Worm (Caenorhabditis elegans) whole organism, late embryonic: ENCODE data around the gene fbxl-4.
A peak's percentile ranks its signal among the peaks of the same experiment; 100 is the strongest.

Experiments
- C08G9.2 ChIP-seq: sonication (generic microtip); optimal IDR thresholded peaks from 2 replicates; lab custom pipeline; 2016; ENCODE audit warnings: mild to moderate bottlenecking, missing genetic modification characterization, moderate library complexity, missing compliant biosample characterization
- C38D4.7 ChIP-seq: fragments of 200-800 bp; sonication (Bioruptor generic); optimal IDR thresholded peaks from 2 replicates; lab custom pipeline; 2018; ENCODE audit warnings: mild to moderate bottlenecking, missing genetic modification characterization, moderate library complexity, missing compliant biosample characterization
- K02D7.2 ChIP-seq: sonication (generic microtip); optimal IDR thresholded peaks from 2 replicates; lab custom pipeline; 2017; ENCODE audit warnings: mild to moderate bottlenecking, missing genetic modification characterization, missing compliant biosample characterization
- K09A11.1 ChIP-seq: sonication (generic microtip); optimal IDR thresholded peaks from 2 replicates; lab custom pipeline; 2017; ENCODE audit warnings: antibody characterized with exemption, mild to moderate bottlenecking, missing genetic modification characterization, missing compliant biosample characterization; ENCODE audit not compliant: insufficient read depth
- T23F11.4 ChIP-seq: fragments of 200-800 bp; sonication (Bioruptor generic); optimal IDR thresholded peaks from 2 replicates; lab custom pipeline; 2018; ENCODE audit warnings: mild to moderate bottlenecking, missing genetic modification characterization, missing compliant biosample characterization
- Y22D7AL.16 ChIP-seq: sonication (generic microtip); optimal IDR thresholded peaks from 2 replicates; lab custom pipeline; 2016; ENCODE audit warnings: missing genetic modification characterization, missing compliant biosample characterization
- ahr-1 ChIP-seq: sonication (generic microtip); optimal IDR thresholded peaks from 2 replicates; lab custom pipeline; 2016; ENCODE audit warnings: missing genetic modification characterization, missing compliant biosample characterization
- ama-1 ChIP-seq: fragments of 150-350 bp; optimal IDR thresholded peaks from 2 replicates; lab custom pipeline; 2014
- ceh-14 ChIP-seq: sonication (generic microtip); optimal IDR thresholded peaks from 2 replicates; lab custom pipeline; 2016; ENCODE audit warnings: missing genotype, missing genetic modification characterization, missing compliant biosample characterization
- ceh-18 ChIP-seq: sonication (generic microtip); optimal IDR thresholded peaks from 2 replicates; lab custom pipeline; 2016; ENCODE audit warnings: missing genetic modification characterization, missing compliant biosample characterization
- ceh-19 ChIP-seq: fragments of 200-800 bp; sonication (Bioruptor generic); optimal IDR thresholded peaks from 2 replicates; lab custom pipeline; 2018; ENCODE audit warnings: mild to moderate bottlenecking, missing genetic modification characterization, missing compliant biosample characterization
- ceh-2 ChIP-seq: sonication (generic microtip); optimal IDR thresholded peaks from 2 replicates; lab custom pipeline; 2016; ENCODE audit warnings: missing genotype, missing genetic modification characterization, missing compliant biosample characterization
- ceh-22 ChIP-seq: sonication (generic microtip); optimal IDR thresholded peaks from 2 replicates; lab custom pipeline; 2017; ENCODE audit warnings: missing biosample characterization, missing genetic modification characterization
- ceh-30 ChIP-seq: fragments of 150-350 bp; optimal IDR thresholded peaks from 2 replicates; lab custom pipeline; 2014; ENCODE audit warnings: missing biosample characterization, missing genetic modification characterization
- ceh-34 ChIP-seq: sonication (generic microtip); optimal IDR thresholded peaks from 2 replicates; lab custom pipeline; 2016; ENCODE audit warnings: mild to moderate bottlenecking, missing genetic modification characterization, missing compliant biosample characterization
- ceh-48 ChIP-seq: sonication (generic microtip); optimal IDR thresholded peaks from 2 replicates; lab custom pipeline; 2016; ENCODE audit warnings: missing genetic modification characterization, inconsistent platforms, missing compliant biosample characterization
- ceh-6 ChIP-seq: fragments of 200-800 bp; sonication (Bioruptor generic); optimal IDR thresholded peaks from 2 replicates; lab custom pipeline; 2018; ENCODE audit warnings: mild to moderate bottlenecking, missing genetic modification characterization, missing compliant biosample characterization
- che-1 ChIP-seq: sonication (generic microtip); optimal IDR thresholded peaks from 2 replicates; lab custom pipeline; 2016; ENCODE audit warnings: mild to moderate bottlenecking, missing genetic modification characterization, missing compliant biosample characterization
- dmd-4 ChIP-seq: sonication (generic microtip); optimal IDR thresholded peaks from 2 replicates; lab custom pipeline; 2016; ENCODE audit warnings: borderline replicate concordance, missing genetic modification characterization, missing compliant biosample characterization
- dve-1 ChIP-seq: sonication (generic microtip); optimal IDR thresholded peaks from 2 replicates; lab custom pipeline; 2017; ENCODE audit warnings: antibody characterized with exemption, mild to moderate bottlenecking, missing genetic modification characterization, missing compliant biosample characterization
- elt-2 ChIP-seq: sonication (generic microtip); optimal IDR thresholded peaks from 2 replicates; lab custom pipeline; 2016; ENCODE audit warnings: missing genetic modification reagents, missing genetic modification characterization, missing compliant biosample characterization
- ets-4 ChIP-seq: sonication (generic microtip); optimal IDR thresholded peaks from 2 replicates; lab custom pipeline; 2016; ENCODE audit warnings: missing genetic modification characterization, missing compliant biosample characterization
- eyg-1 ChIP-seq: sonication (generic microtip); optimal IDR thresholded peaks from 2 replicates; lab custom pipeline; 2016; ENCODE audit warnings: missing genotype, missing genetic modification characterization, missing compliant biosample characterization
- fax-1 ChIP-seq: sonication (generic microtip); optimal IDR thresholded peaks from 2 replicates; lab custom pipeline; 2016; ENCODE audit warnings: missing genotype, missing genetic modification characterization, missing compliant biosample characterization
- fkh-10 ChIP-seq: fragments of 150-350 bp; optimal IDR thresholded peaks from 2 replicates; lab custom pipeline; 2014; ENCODE audit warnings: missing biosample characterization, missing genetic modification reagents, missing genetic modification characterization
- fkh-6 ChIP-seq: sonication (generic microtip); optimal IDR thresholded peaks from 2 replicates; lab custom pipeline; 2016; ENCODE audit warnings: missing genetic modification characterization, missing compliant biosample characterization
- hlh-30 ChIP-seq: sonication (generic microtip); optimal IDR thresholded peaks from 2 replicates; lab custom pipeline; 2017; ENCODE audit warnings: antibody characterized with exemption, missing genetic modification characterization, missing compliant biosample characterization; ENCODE audit not compliant: insufficient read depth
- hlh-6 ChIP-seq: sonication (generic microtip); optimal IDR thresholded peaks from 2 replicates; lab custom pipeline; 2016; ENCODE audit warnings: missing genotype, missing genetic modification characterization, missing compliant biosample characterization
- hlh-8 ChIP-seq: sonication (generic microtip); optimal IDR thresholded peaks from 2 replicates; lab custom pipeline; 2016; ENCODE audit warnings: missing genotype, missing genetic modification characterization, missing compliant biosample characterization
- lin-11 ChIP-seq: fragments of 200-800 bp; sonication (Bioruptor generic); optimal IDR thresholded peaks from 2 replicates; lab custom pipeline; 2018; ENCODE audit warnings: mild to moderate bottlenecking, missing genetic modification characterization, missing compliant biosample characterization
- madf-2 ChIP-seq: sonication (generic microtip); optimal IDR thresholded peaks from 2 replicates; lab custom pipeline; 2017; ENCODE audit warnings: missing genetic modification characterization, missing compliant biosample characterization
- nfya-1 ChIP-seq: sonication (generic microtip); optimal IDR thresholded peaks from 2 replicates; lab custom pipeline; 2017; ENCODE audit warnings: missing genetic modification characterization, mild to moderate bottlenecking, missing compliant biosample characterization, antibody characterized with exemption, moderate library complexity
- nhr-232 ChIP-seq: sonication (generic microtip); optimal IDR thresholded peaks from 2 replicates; lab custom pipeline; 2016; ENCODE audit warnings: missing genetic modification characterization, missing compliant biosample characterization
- pat-9 ChIP-seq: fragments of 200-800 bp; sonication (Bioruptor generic); optimal IDR thresholded peaks from 2 replicates; lab custom pipeline; 2018; ENCODE audit warnings: mild to moderate bottlenecking, missing genetic modification characterization, moderate library complexity, missing compliant biosample characterization
- pax-1 ChIP-seq: fragments of 150-350 bp; optimal IDR thresholded peaks from 2 replicates; lab custom pipeline; 2014; ENCODE audit warnings: missing biosample characterization, missing genetic modification characterization
- pha-4 ChIP-seq: fragments of 150-350 bp; optimal IDR thresholded peaks from 2 replicates; lab custom pipeline; 2018; ENCODE audit warnings: missing biosample characterization, missing genetic modification reagents, missing genetic modification characterization
- pqm-1 ChIP-seq: sonication (generic microtip); optimal IDR thresholded peaks from 2 replicates; lab custom pipeline; 2016; ENCODE audit warnings: missing genetic modification characterization, missing compliant biosample characterization
- ref-2 ChIP-seq: sonication (generic microtip); optimal IDR thresholded peaks from 2 replicates; lab custom pipeline; 2016; ENCODE audit warnings: missing genetic modification characterization, missing compliant biosample characterization
- rnt-1 ChIP-seq: sonication (generic microtip); optimal IDR thresholded peaks from 2 replicates; lab custom pipeline; 2016; ENCODE audit warnings: missing genetic modification characterization, missing compliant biosample characterization
- sdc-2 ChIP-seq: sonication (generic microtip); optimal IDR thresholded peaks from 2 replicates; lab custom pipeline; 2016; ENCODE audit warnings: missing genotype, missing genetic modification characterization, missing compliant biosample characterization
- sox-2 ChIP-seq: fragments of 200-800 bp; sonication (Bioruptor generic); IDR thresholded peaks from 2 replicates; pipeline ENCODE4 v1.3.6; 2022; ENCODE audit warnings: missing genetic modification reagents, missing genetic modification characterization, missing compliant biosample characterization
- sox-4 ChIP-seq: sonication (generic microtip); optimal IDR thresholded peaks from 2 replicates; lab custom pipeline; 2017; ENCODE audit warnings: mild to moderate bottlenecking, missing genetic modification characterization, inconsistent platforms, missing compliant biosample characterization
- syd-9 ChIP-seq: sonication (generic microtip); optimal IDR thresholded peaks from 2 replicates; lab custom pipeline; 2016; ENCODE audit warnings: mild to moderate bottlenecking, missing genetic modification characterization, moderate library complexity, missing compliant biosample characterization
- tbx-2 ChIP-seq: sonication (generic microtip); optimal IDR thresholded peaks from 2 replicates; lab custom pipeline; 2016; ENCODE audit warnings: missing genetic modification characterization, missing compliant biosample characterization
- tbx-7 ChIP-seq: sonication (generic microtip); optimal IDR thresholded peaks from 2 replicates; lab custom pipeline; 2016; ENCODE audit warnings: missing genotype, missing genetic modification characterization, missing compliant biosample characterization
- ttx-3 ChIP-seq: sonication (generic microtip); optimal IDR thresholded peaks from 2 replicates; lab custom pipeline; 2016; ENCODE audit warnings: missing genetic modification reagents, missing genetic modification characterization, missing compliant biosample characterization
- unc-3 ChIP-seq, 2 experiments: fragments of 200-800 bp in 1 of 2; sonication (Bioruptor generic) in 1 of 2; sonication (generic microtip) in 1 of 2; conservative IDR thresholded peaks in 1 of 2; optimal IDR thresholded peaks in 1 of 2; 2 replicates each; pipeline versions ENCODE4 v1.3.6 to Lab custom; 2016 to 2022; ENCODE audit warnings: missing compliant biosample characterization in 2 of 2, missing genetic modification characterization in 2 of 2, missing genetic modification reagents in 1 of 2
- unc-55 ChIP-seq: sonication (generic microtip); optimal IDR thresholded peaks from 2 replicates; lab custom pipeline; 2017; ENCODE audit warnings: missing biosample characterization, missing genetic modification reagents, missing genetic modification characterization
- unc-86 ChIP-seq: sonication (generic microtip); optimal IDR thresholded peaks from 2 replicates; lab custom pipeline; 2016; ENCODE audit warnings: missing genetic modification characterization, missing compliant biosample characterization

Gene fbxl-4

DNA sequence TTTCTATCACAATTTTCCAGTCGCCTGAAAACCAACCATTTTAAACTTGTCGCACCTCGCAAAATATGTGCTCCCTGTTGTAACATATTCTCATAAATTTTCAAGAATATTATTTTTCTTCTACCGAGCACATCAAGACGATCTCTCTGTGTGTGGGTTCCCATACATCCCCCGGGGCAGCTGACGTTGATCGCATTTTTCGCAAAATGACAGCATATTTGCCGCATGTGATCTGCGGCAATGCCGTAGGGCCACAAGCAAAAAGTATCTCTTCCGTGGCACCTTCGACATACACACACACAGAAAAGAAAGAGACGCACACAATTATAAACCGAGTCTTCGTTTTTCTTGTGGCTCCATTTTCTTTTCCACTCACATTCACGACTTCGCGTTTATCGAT is 3.1 kb downstream of the fbxl-4 start:
- TF ChIP-seq ceh-18 (tag; lab: Kevin White, UChicago) (peak; percentile 76), fax-1 (tag; lab: Kevin White, UChicago) (no peak), rnt-1 (tag; lab: Kevin White, UChicago) (peak; percentile 59), unc-55 (GFP tag; lab: Kevin White, UChicago) (peak; percentile 42)

DNA sequence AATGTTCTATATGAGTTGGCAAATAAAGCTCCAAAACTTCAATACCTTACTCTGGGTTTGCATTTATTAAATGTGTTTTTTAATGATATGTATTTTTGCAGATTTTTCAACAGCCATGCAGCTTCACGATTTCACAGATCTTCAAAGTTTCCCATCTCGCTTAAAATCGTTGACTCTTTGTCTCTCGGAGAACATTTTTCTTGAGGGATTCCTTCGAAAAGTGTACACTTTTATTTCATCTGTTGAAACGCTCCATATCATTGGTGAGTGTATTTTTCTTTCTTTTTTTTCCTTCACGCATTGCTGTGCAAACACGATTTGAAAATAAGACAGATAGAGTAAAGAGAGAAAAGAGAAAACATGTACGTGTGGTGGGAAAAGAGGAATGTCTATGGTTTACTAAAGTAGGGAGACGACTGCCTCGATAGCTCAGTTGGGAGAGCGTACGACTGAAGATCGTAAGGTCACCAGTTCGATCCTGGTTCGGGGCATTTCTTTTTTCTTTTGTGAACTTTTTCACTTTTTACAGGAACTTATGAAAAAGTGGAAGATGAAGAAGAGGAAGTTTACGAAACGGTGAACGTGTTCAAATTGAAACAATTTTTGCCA is 4.7 kb downstream of the fbxl-4 start:
- TF ChIP-seq K09A11.1 (tag; lab: Kevin White, UChicago) (peak; percentile 73), ceh-22 (tag; lab: Kevin White, UChicago) (no peak), tbx-7 (tag; lab: Kevin White, UChicago) (peak; percentile 31), unc-86 (peak; percentile 84), nfya-1 (tag; lab: Kevin White, UChicago) (peak; percentile 44), ceh-6 (peak; percentile 85), hlh-6 (tag; lab: Kevin White, UChicago) (peak; percentile 94), ref-2 (tag; lab: Kevin White, UChicago) (peak; percentile 92), lin-11 (tag; lab: Kevin White, UChicago) (peak; percentile 81), Y22D7AL.16 (tag; lab: Kevin White, UChicago) (peak; percentile 74), hlh-8 (peak; percentile 46), syd-9 (tag; lab: Kevin White, UChicago) (peak; percentile 94), ceh-48 (tag; lab: Kevin White, UChicago) (peak; percentile 80), T23F11.4 (GFP tag; lab: Kevin White, UChicago) (peak; percentile 79), K02D7.2 (tag; lab: Kevin White, UChicago) (peak; percentile 83), ceh-19 (GFP tag; lab: Kevin White, UChicago) (peak; percentile 90), ceh-2 (peak; percentile 79), tbx-2 (tag; lab: Kevin White, UChicago) (peak; percentile 79), sox-4 (tag; lab: Kevin White, UChicago) (peak; percentile 84), che-1 (peak; percentile 88), ahr-1 (peak; percentile 64), pax-1 (tag; lab: Kevin White, UChicago) (no peak), ttx-3 (tag; lab: Kevin White, UChicago) (peak; percentile 87), sdc-2 (peak; percentile 88), nhr-232 (peak; percentile 86), elt-2 (peak; percentile 93), madf-2 (tag; lab: Kevin White, UChicago) (peak; percentile 85), C08G9.2 (tag; lab: Kevin White, UChicago) (peak; percentile 77), ama-1 (lab: Kevin White, UChicago) (no peak), hlh-30 (peak; percentile 25), ceh-14 (tag; lab: Kevin White, UChicago) (peak; percentile 81), ceh-18 (tag; lab: Kevin White, UChicago) (peak; percentile 81), unc-3 (GFP tag; conservative IDR thresholded peaks at IDR 0.05; lab: Robert Waterston, UW) (peak; percentile 89), unc-3 (tag; optimal IDR thresholded peaks at IDR 0.05; lab: Kevin White, UChicago) (peak; percentile 80), dmd-4 (tag; lab: Kevin White, UChicago) (peak; percentile 87), dve-1 (tag; lab: Kevin White, UChicago) (peak; percentile 66), ceh-34 (tag; lab: Kevin White, UChicago) (peak; percentile 87), fkh-6 (tag; lab: Kevin White, UChicago) (peak; percentile 92), sox-2 (GFP tag; lab: Robert Waterston, UW) (peak; percentile 82), pha-4 (tag; lab: Kevin White, UChicago) (no peak), C38D4.7 (GFP tag; lab: Kevin White, UChicago) (peak; percentile 82), pat-9 (tag; lab: Kevin White, UChicago) (peak; percentile 85), eyg-1 (tag; lab: Kevin White, UChicago) (peak; percentile 74), pqm-1 (peak; percentile 83), ceh-30 (tag; lab: Kevin White, UChicago) (no peak), ets-4 (peak; percentile 40), fkh-10 (GFP tag; lab: Kevin White, UChicago) (peak; percentile 81)
